Fruit fly (Drosophila melanogaster) whole organism, embryonic: ENCODE measurements around the gene Tet.
A peak's percentile ranks its signal among the peaks of the same experiment; 100 is the strongest.

Experiments used
- Ada2b ChIP-seq: fragments of 200-800 bp; sonication (Bioruptor generic); IDR thresholded peaks from 2 replicates; pipeline ENCODE4 v1.3.6; 2022; ENCODE audit warnings: missing biosample characterization, missing genetic modification characterization
- Aef1 ChIP-seq: fragments of 200-800 bp; sonication (Bioruptor generic); IDR thresholded peaks from 3 replicates; pipeline ENCODE4 v1.3.6; 2022; ENCODE audit warnings: missing biosample characterization, missing genetic modification characterization
- Asciz ChIP-seq: fragments of 200-800 bp; sonication (Bioruptor generic); optimal IDR thresholded peaks from 2 replicates; lab custom pipeline; 2017; ENCODE audit warnings: missing biosample characterization, mild to moderate bottlenecking, missing genetic modification characterization, missing genetic modification reagents
- B-H2 ChIP-seq: fragments of 200-800 bp; sonication (Bioruptor generic); optimal IDR thresholded peaks from 2 replicates; lab custom pipeline; 2018; ENCODE audit warnings: missing biosample characterization, mild to moderate bottlenecking, missing genetic modification characterization
- CG10565 ChIP-seq: fragments of 200-800 bp; sonication (Bioruptor generic); optimal IDR thresholded peaks from 3 replicates; lab custom pipeline; 2016; ENCODE audit warnings: missing biosample characterization, mild to moderate bottlenecking, missing genetic modification characterization
- CG11247 ChIP-seq: fragments of 200-800 bp; sonication (Bioruptor generic); IDR thresholded peaks from 2 replicates; pipeline ENCODE4 v1.3.6; 2022; ENCODE audit warnings: missing biosample characterization, missing genetic modification characterization
- CG12071 ChIP-seq: fragments of 200-800 bp; sonication (Bioruptor generic); optimal IDR thresholded peaks from 3 replicates; lab custom pipeline; 2018; ENCODE audit warnings: missing biosample characterization, mild to moderate bottlenecking, missing genetic modification characterization
- CG1233 ChIP-seq: fragments of 200-800 bp; sonication (Bioruptor generic); optimal IDR thresholded peaks from 4 replicates; lab custom pipeline; 2018; ENCODE audit warnings: missing biosample characterization, mild to moderate bottlenecking, missing genetic modification characterization
- CG13123 ChIP-seq: fragments of 200-800 bp; sonication (Bioruptor generic); optimal IDR thresholded peaks from 2 replicates; lab custom pipeline; 2016; ENCODE audit warnings: missing biosample characterization, missing genetic modification characterization
- CG1529 ChIP-seq: fragments of 200-800 bp; sonication (Bioruptor generic); optimal IDR thresholded peaks from 3 replicates; lab custom pipeline; 2018; ENCODE audit warnings: missing biosample characterization, missing genetic modification characterization
- CG17385 ChIP-seq: fragments of 200-800 bp; sonication (Bioruptor generic); optimal IDR thresholded peaks from 3 replicates; lab custom pipeline; 2018; ENCODE audit warnings: missing biosample characterization, mild to moderate bottlenecking, missing genetic modification characterization
- CG2712 ChIP-seq: fragments of 200-800 bp; optimal IDR thresholded peaks from 3 replicates; lab custom pipeline; 2019; ENCODE audit warnings: missing biosample characterization, mild to moderate bottlenecking, missing genetic modification characterization, moderate library complexity
- CG2875 ChIP-seq: fragments of 200-800 bp; sonication (Bioruptor generic); optimal IDR thresholded peaks from 2 replicates; lab custom pipeline; 2017; ENCODE audit warnings: missing biosample characterization, mild to moderate bottlenecking, missing genetic modification characterization, missing genetic modification reagents
- CG30020 ChIP-seq: fragments of 200-800 bp; optimal IDR thresholded peaks from 2 replicates; lab custom pipeline; 2019; ENCODE audit warnings: missing biosample characterization, mild to moderate bottlenecking, missing genetic modification characterization, moderate library complexity
- CG30431 ChIP-seq: fragments of 200-800 bp; sonication (Bioruptor generic); optimal IDR thresholded peaks from 2 replicates; lab custom pipeline; 2017; ENCODE audit warnings: missing biosample characterization, missing genetic modification characterization
- CG31224 ChIP-seq: fragments of 200-800 bp; sonication (Bioruptor generic); IDR thresholded peaks from 2 replicates; pipeline ENCODE4 v1.3.6; 2022; ENCODE audit warnings: missing biosample characterization, missing genetic modification characterization
- CG31365 ChIP-seq: fragments of 200-800 bp; sonication (Bioruptor generic); optimal IDR thresholded peaks from 2 replicates; lab custom pipeline; 2018; ENCODE audit warnings: missing biosample characterization, mild to moderate bottlenecking, missing genetic modification characterization
- CG33557 ChIP-seq: fragments of 200-800 bp; sonication (Bioruptor generic); optimal IDR thresholded peaks from 2 replicates; lab custom pipeline; 2019; ENCODE audit warnings: missing biosample characterization, mild to moderate bottlenecking, missing genetic modification characterization, moderate library complexity
- CG4707 ChIP-seq: fragments of 200-800 bp; sonication (Bioruptor generic); optimal IDR thresholded peaks from 2 replicates; lab custom pipeline; 2018; ENCODE audit warnings: missing biosample characterization, mild to moderate bottlenecking, missing genetic modification characterization, moderate library complexity
- CG6175 ChIP-seq: fragments of 200-800 bp; sonication (Bioruptor generic); IDR thresholded peaks from 3 replicates; pipeline ENCODE4 v1.3.6; 2022; ENCODE audit warnings: missing biosample characterization, missing genetic modification characterization
- CG7963 ChIP-seq: fragments of 200-800 bp; sonication (Bioruptor generic); IDR thresholded peaks from 3 replicates; pipeline ENCODE4 v1.3.6; 2022; ENCODE audit warnings: missing biosample characterization, missing genetic modification characterization; ENCODE audit not compliant: partially characterized antibody
- CG8359 ChIP-seq: fragments of 200-800 bp; sonication (Bioruptor generic); optimal IDR thresholded peaks from 2 replicates; lab custom pipeline; 2017; ENCODE audit warnings: missing biosample characterization, mild to moderate bottlenecking, missing genetic modification characterization, borderline replicate concordance
- D19A ChIP-seq: fragments of 200-800 bp; optimal IDR thresholded peaks from 3 replicates; lab custom pipeline; 2019; ENCODE audit warnings: missing biosample characterization, mild to moderate bottlenecking, missing genetic modification characterization, moderate library complexity
- Drgx ChIP-seq: fragments of 200-800 bp; sonication (Bioruptor generic); IDR thresholded peaks from 2 replicates; pipeline ENCODE4 v1.3.6; 2022; ENCODE audit warnings: missing biosample characterization, missing genetic modification characterization
- Elba2 ChIP-seq: fragments of 200-800 bp; sonication (Bioruptor generic); optimal IDR thresholded peaks from 3 replicates; lab custom pipeline; 2016; ENCODE audit warnings: missing biosample characterization, missing genetic modification characterization
- Ets65A ChIP-seq: fragments of 200-800 bp; sonication (Bioruptor generic); peaks from one replicate; lab custom pipeline; 2016; ENCODE audit warnings: missing biosample characterization, missing genetic modification characterization
- Pdp1 ChIP-seq, 2 experiments: fragments of 200-800 bp; sonication (Bioruptor generic); optimal IDR thresholded peaks; 3 replicates each; lab custom pipeline; 2016; ENCODE audit warnings: missing biosample characterization in 2 of 2, missing genetic modification characterization in 2 of 2, mild to moderate bottlenecking in 1 of 2, moderate library complexity in 1 of 2
- Ptx1 ChIP-seq: fragments of 200-800 bp; sonication (Bioruptor generic); IDR thresholded peaks from 2 replicates; pipeline ENCODE4 v1.3.6; 2022; ENCODE audit warnings: missing biosample characterization, missing genetic modification characterization
- Trl ChIP-seq, 3 experiments: fragments of >200 bp in 2 of 3; fragments of 200-800 bp in 1 of 3; sonication (Bioruptor generic) in 1 of 3; optimal IDR thresholded peaks; 2 replicates in 1 of 3; 3 replicates in 2 of 3; lab custom pipeline; 2016 to 2017; ENCODE audit warnings: missing biosample characterization in 1 of 3, missing genetic modification characterization in 1 of 3
- cad ChIP-seq: fragments of >200 bp; optimal IDR thresholded peaks from 2 replicates; lab custom pipeline; 2017; ENCODE audit warnings: missing biosample characterization, missing genetic modification characterization
- ci ChIP-seq: fragments of 200-800 bp; sonication (Bioruptor generic); IDR thresholded peaks from 3 replicates; pipeline ENCODE4 v1.3.6; 2022; ENCODE audit warnings: missing biosample characterization, missing genetic modification characterization
- corto ChIP-seq: fragments of 200-800 bp; sonication (Bioruptor generic); optimal IDR thresholded peaks from 2 replicates; lab custom pipeline; 2016; ENCODE audit warnings: missing biosample characterization, mild to moderate bottlenecking, missing genetic modification characterization, moderate library complexity
- esg ChIP-seq: fragments of 200-800 bp; sonication (Bioruptor generic); conservative IDR thresholded peaks from 2 replicates; pipeline ENCODE4 v1.3.6; 2022; ENCODE audit warnings: missing biosample characterization, missing genetic modification characterization
- eve ChIP-seq, 2 experiments: fragments of >200 bp; optimal IDR thresholded peaks; 2 replicates each; lab custom pipeline; 2017; ENCODE audit warnings: missing biosample characterization in 2 of 2, missing genetic modification characterization in 2 of 2
- grau ChIP-seq: fragments of 200-800 bp; optimal IDR thresholded peaks from 3 replicates; lab custom pipeline; 2019; ENCODE audit warnings: missing biosample characterization, mild to moderate bottlenecking, missing genetic modification characterization, moderate library complexity
- insv ChIP-seq, 2 experiments: fragments of 200-800 bp; sonication (Bioruptor generic); optimal IDR thresholded peaks; 3 replicates each; lab custom pipeline; 2016 to 2018; ENCODE audit warnings: missing biosample characterization in 2 of 2, missing genetic modification characterization in 2 of 2
- jing ChIP-seq: fragments of 200-800 bp; sonication (Bioruptor generic); optimal IDR thresholded peaks from 2 replicates; lab custom pipeline; 2018; ENCODE audit warnings: missing biosample characterization, mild to moderate bottlenecking, missing genetic modification characterization
- ken ChIP-seq: fragments of 200-800 bp; sonication (Bioruptor generic); IDR thresholded peaks from 3 replicates; pipeline ENCODE4 v1.3.6; 2022; ENCODE audit warnings: missing biosample characterization, missing genetic modification characterization
- mam ChIP-seq: fragments of 200-800 bp; sonication (Bioruptor generic); optimal IDR thresholded peaks from 3 replicates; lab custom pipeline; 2016; ENCODE audit warnings: missing biosample characterization, missing genetic modification characterization
- p53 ChIP-seq: fragments of 200-800 bp; sonication (Bioruptor generic); optimal IDR thresholded peaks from 2 replicates; lab custom pipeline; 2016; ENCODE audit warnings: missing biosample characterization, missing genetic modification characterization
- pfk ChIP-seq: fragments of 200-800 bp; sonication (Bioruptor generic); optimal IDR thresholded peaks from 2 replicates; lab custom pipeline; 2018; ENCODE audit warnings: missing biosample characterization, mild to moderate bottlenecking, missing genetic modification characterization, moderate library complexity
- psq ChIP-seq: fragments of 200-800 bp; sonication (Bioruptor generic); optimal IDR thresholded peaks from 2 replicates; lab custom pipeline; 2017; ENCODE audit warnings: missing biosample characterization, missing genetic modification characterization
- rib ChIP-seq: fragments of 200-800 bp; sonication (Bioruptor generic); IDR thresholded peaks from 2 replicates; pipeline ENCODE4 v1.3.6; 2022; ENCODE audit warnings: missing biosample characterization, missing genetic modification characterization
- salm ChIP-seq: fragments of 200-800 bp; sonication (Bioruptor generic); optimal IDR thresholded peaks from 2 replicates; lab custom pipeline; 2018; ENCODE audit warnings: missing biosample characterization, mild to moderate bottlenecking, missing genetic modification characterization
- sima ChIP-seq: fragments of 200-800 bp; sonication (Bioruptor generic); optimal IDR thresholded peaks from 2 replicates; lab custom pipeline; 2016; ENCODE audit warnings: missing biosample characterization, missing genetic modification characterization
- sisA ChIP-seq: fragments of 200-800 bp; sonication (Bioruptor generic); IDR thresholded peaks from 2 replicates; pipeline ENCODE4 v1.3.6; 2022; ENCODE audit warnings: missing biosample characterization, missing genetic modification characterization
- tap ChIP-seq: fragments of 200-800 bp; optimal IDR thresholded peaks from 3 replicates; lab custom pipeline; 2019; ENCODE audit warnings: missing biosample characterization, mild to moderate bottlenecking, missing genetic modification characterization, moderate library complexity
- trh ChIP-seq: fragments of 200-800 bp; sonication (Bioruptor generic); optimal IDR thresholded peaks from 2 replicates; lab custom pipeline; 2016; ENCODE audit warnings: missing biosample characterization, missing genetic modification characterization
- vnd ChIP-seq: fragments of 200-800 bp; sonication (Bioruptor generic); IDR thresholded peaks from 3 replicates; pipeline ENCODE4 v1.3.6; 2022; ENCODE audit warnings: missing biosample characterization, missing genetic modification characterization; ENCODE audit not compliant: partially characterized antibody

Gene Tet

dm6 chr3L:2765794-2766268 is 113.1 kb downstream of the Tet start:
- TF ChIP-seq CG17385 = peak; percentile 81
- peak; percentile 83 for TF ChIP-seq psq (GFP tag; lab: Kevin White, UChicago)
- TF ChIP-seq CG10565 (GFP tag; lab: Kevin White, UChicago) = no peak
- TF ChIP-seq tap (tag; lab: Kevin White, UChicago) = no peak
- no peak for TF ChIP-seq CG30431 (GFP tag; lab: Kevin White, UChicago)
- no peak for TF ChIP-seq Ets65A (GFP tag; lab: Kevin White, UChicago)
- no peak for TF ChIP-seq p53
- no peak for TF ChIP-seq vnd (GFP tag; lab: Robert Waterston, UW)
- TF ChIP-seq insv (GFP tag; optimal IDR thresholded peaks at IDR 0.05; lab: Kevin White, UChicago) = peak in 1 of 2 experiments; percentile 87
- 0 out of 2 replicates have a peak, but pooled peaks have one; percentile 4 for TF ChIP-seq Drgx (GFP tag; lab: Robert Waterston, UW)
- TF ChIP-seq eve (GFP tag; optimal IDR thresholded peaks at IDR 0.05; lab: Kevin White, UChicago) = no peak
- TF ChIP-seq pfk (GFP tag; lab: Kevin White, UChicago) = no peak
- TF ChIP-seq CG1233 (GFP tag; lab: Kevin White, UChicago) = no peak
- peak in 1 of 2 experiments; percentile 59 for TF ChIP-seq Pdp1 (GFP tag; optimal IDR thresholded peaks at IDR 0.05; lab: Kevin White, UChicago)
- TF ChIP-seq trh (GFP tag; lab: Kevin White, UChicago) = no peak
- no peak for TF ChIP-seq Asciz (GFP tag; lab: Kevin White, UChicago)
- peak; percentile 44 for TF ChIP-seq grau (tag; lab: Kevin White, UChicago)
- TF ChIP-seq CG2712 = no peak
- peak; percentile 44; the same call in 1 of the 2 replicates for TF ChIP-seq rib (GFP tag; lab: Robert Waterston, UW)
- TF ChIP-seq ci = 0 out of 3 replicates have a peak, but pooled peaks have one; percentile 15
- no peak for TF ChIP-seq CG1529 (GFP tag; lab: Kevin White, UChicago)
- TF ChIP-seq Elba2 = peak; percentile 57

dm6 chr3L:2765013-2765738 is 113.8 kb downstream of the Tet start:
- no peak for TF ChIP-seq CG33557
- TF ChIP-seq CG7963 = no peak
- no peak for TF ChIP-seq CG6175 (GFP tag; lab: Robert Waterston, UW)
- no peak for TF ChIP-seq CG8359 (GFP tag; lab: Kevin White, UChicago)
- TF ChIP-seq ken (GFP tag; lab: Robert Waterston, UW) = no peak
- no peak for TF ChIP-seq cad (GFP tag; lab: Kevin White, UChicago)
- TF ChIP-seq Trl (optimal IDR thresholded peaks at IDR 0.05; lab: Kevin White, UChicago) = no peak
- TF ChIP-seq Trl (GFP tag; optimal IDR thresholded peaks at IDR 0.05; lab: Kevin White, UChicago) = no peak
- TF ChIP-seq D19A (tag; lab: Kevin White, UChicago) = no peak
- no peak for TF ChIP-seq CG30020 (tag; lab: Kevin White, UChicago)
- no peak for TF ChIP-seq CG31224 (GFP tag; lab: Robert Waterston, UW)
- peak; percentile 37; the same call in 1 of the 2 replicates for TF ChIP-seq Ada2b (GFP tag; lab: Robert Waterston, UW)
- TF ChIP-seq salm = no peak
- TF ChIP-seq CG2875 (GFP tag; lab: Kevin White, UChicago) = no peak
- TF ChIP-seq CG4707 (GFP tag; lab: Kevin White, UChicago) = no peak
- no peak for TF ChIP-seq corto (GFP tag; lab: Kevin White, UChicago)
- TF ChIP-seq sima (GFP tag; lab: Kevin White, UChicago) = no peak
- no peak for TF ChIP-seq B-H2 (GFP tag; lab: Kevin White, UChicago)
- no peak for TF ChIP-seq mam
- TF ChIP-seq Aef1 = peak; percentile 26; the same call in 1 of the 3 replicates
- TF ChIP-seq CG12071 (GFP tag; lab: Kevin White, UChicago) = no peak
- 0 out of 2 replicates have a peak, but pooled peaks have one; percentile 20 for TF ChIP-seq sisA (GFP tag; lab: Robert Waterston, UW)
- TF ChIP-seq CG31365 (tag; lab: Kevin White, UChicago) = no peak
- TF ChIP-seq esg = no peak
- TF ChIP-seq CG13123 (GFP tag; lab: Kevin White, UChicago) = no peak
- TF ChIP-seq CG11247 (GFP tag; lab: Robert Waterston, UW) = no peak
- TF ChIP-seq Ptx1 (GFP tag; lab: Robert Waterston, UW) = no peak
- no peak for TF ChIP-seq jing (GFP tag; lab: Kevin White, UChicago)
